Worm (Caenorhabditis elegans) whole organism, L2 larva: Measurements from ENCODE around the gene cyp-14A4.

Experiments used
- ZK546.5 ChIP-seq: sonication (generic microtip); optimal IDR thresholded peaks from 2 replicates; lab custom pipeline; 2017; ENCODE audit warnings: missing biosample characterization, missing genetic modification characterization
- aly-2 ChIP-seq: fragments of 150-350 bp; optimal IDR thresholded peaks from 2 replicates; lab custom pipeline; 2014; ENCODE audit warnings: missing biosample characterization, missing genetic modification characterization
- elt-3 ChIP-seq: sonication (generic microtip); optimal IDR thresholded peaks from 2 replicates; lab custom pipeline; 2017; ENCODE audit warnings: missing biosample characterization, missing genetic modification characterization
- nhr-129 ChIP-seq: fragments of 150-350 bp; optimal IDR thresholded peaks from 2 replicates; lab custom pipeline; 2014; ENCODE audit warnings: missing biosample characterization, missing genetic modification characterization
- snpc-4 ChIP-seq: fragments of 150-350 bp; optimal IDR thresholded peaks from 2 replicates; lab custom pipeline; 2014; ENCODE audit warnings: missing biosample characterization, missing genetic modification characterization
- unc-55 ChIP-seq: fragments of 150-350 bp; sonication (generic microtip); optimal IDR thresholded peaks from 3 replicates; lab custom pipeline; 2014; ENCODE audit warnings: missing biosample characterization, missing genetic modification reagents, missing genetic modification characterization
- zag-1 ChIP-seq: fragments of 150-350 bp; optimal IDR thresholded peaks from 2 replicates; lab custom pipeline; 2014; ENCODE audit warnings: missing biosample characterization, missing genetic modification characterization

DNA sequence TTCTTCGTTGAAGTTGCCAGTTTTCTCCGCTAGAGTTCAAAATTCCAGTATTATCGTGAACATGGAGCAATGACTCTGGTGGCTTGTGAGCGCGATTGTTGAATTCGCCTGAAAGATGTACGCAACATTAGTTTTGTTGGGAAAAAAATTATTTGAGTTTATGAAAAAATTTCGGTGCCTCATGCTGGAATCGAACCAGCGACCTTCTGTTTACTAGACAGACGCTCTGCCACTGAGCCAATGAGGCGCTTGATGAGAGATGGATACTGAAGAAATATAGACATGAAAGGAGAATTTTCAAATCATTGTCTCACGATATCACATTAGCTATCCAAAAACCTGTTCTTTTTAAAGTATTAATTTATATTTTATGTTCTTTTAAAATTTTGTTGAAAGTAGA is 535 bp downstream of the cyp-14A4 start:
- TF ChIP-seq snpc-4 (tag; lab: Kevin White, UChicago): no peak
- TF ChIP-seq unc-55 (GFP tag; lab: Kevin White, UChicago): no peak
- TF ChIP-seq zag-1 (tag; lab: Kevin White, UChicago): no peak
- TF ChIP-seq nhr-129: no peak
- TF ChIP-seq aly-2 (tag; lab: Kevin White, UChicago): no peak
- TF ChIP-seq elt-3 (tag; lab: Kevin White, UChicago): no peak
- TF ChIP-seq ZK546.5 (tag; lab: Kevin White, UChicago): no peak
